Fruit fly (Drosophila melanogaster) whole organism, embryonic: ENCODE measurements around the gene CG32712.

Experiments
- Abd-B ChIP-seq: fragments of 200-800 bp; sonication (Bioruptor generic); optimal IDR thresholded peaks from 2 replicates; lab custom pipeline; 2018; ENCODE audit warnings: missing biosample characterization, mild to moderate bottlenecking, missing genetic modification characterization, moderate library complexity
- Atf-2 ChIP-seq: fragments of 200-800 bp; sonication (Bioruptor generic); optimal IDR thresholded peaks from 2 replicates; lab custom pipeline; 2016; ENCODE audit warnings: missing biosample characterization, missing genetic modification characterization
- CG10147 ChIP-seq: fragments of 200-800 bp; sonication (Bioruptor generic); optimal IDR thresholded peaks from 2 replicates; lab custom pipeline; 2019; ENCODE audit warnings: missing biosample characterization, mild to moderate bottlenecking, missing genetic modification characterization, moderate library complexity
- CG11247 ChIP-seq: fragments of 200-800 bp; sonication (Bioruptor generic); IDR thresholded peaks from 2 replicates; pipeline ENCODE4 v1.3.6; 2022; ENCODE audit warnings: missing biosample characterization, missing genetic modification characterization
- CG12104 ChIP-seq: fragments of 200-800 bp; sonication (Bioruptor generic); optimal IDR thresholded peaks from 3 replicates; lab custom pipeline; 2016; ENCODE audit warnings: missing biosample characterization, missing genetic modification characterization
- CG12155 ChIP-seq: fragments of 200-800 bp; sonication (Bioruptor generic); optimal IDR thresholded peaks from 3 replicates; lab custom pipeline; 2016; ENCODE audit warnings: missing biosample characterization, missing genetic modification characterization
- CG12299 ChIP-seq: fragments of 200-800 bp; sonication (Bioruptor generic); optimal IDR thresholded peaks from 2 replicates; lab custom pipeline; 2018; ENCODE audit warnings: missing biosample characterization, mild to moderate bottlenecking, missing genetic modification characterization
- CG12391 ChIP-seq: fragments of 200-800 bp; sonication (Bioruptor generic); optimal IDR thresholded peaks from 3 replicates; lab custom pipeline; 2018; ENCODE audit warnings: missing biosample characterization, mild to moderate bottlenecking, missing genetic modification characterization, moderate library complexity
- CG12942 ChIP-seq: fragments of 200-800 bp; sonication (Bioruptor generic); optimal IDR thresholded peaks from 3 replicates; lab custom pipeline; 2016; ENCODE audit warnings: missing biosample characterization, missing genetic modification characterization
- CG13894 ChIP-seq: fragments of 200-800 bp; sonication (Bioruptor generic); optimal IDR thresholded peaks from 3 replicates; lab custom pipeline; 2018; ENCODE audit warnings: missing biosample characterization, mild to moderate bottlenecking, missing genetic modification characterization, moderate library complexity
- CG16863 ChIP-seq: fragments of 200-800 bp; sonication (Bioruptor generic); optimal IDR thresholded peaks from 3 replicates; lab custom pipeline; 2016; ENCODE audit warnings: missing biosample characterization, missing genetic modification characterization
- CG17328 ChIP-seq: fragments of 200-800 bp; sonication (Bioruptor generic); IDR thresholded peaks from 2 replicates; pipeline ENCODE4 v1.3.6; 2022; ENCODE audit warnings: missing biosample characterization, missing genetic modification characterization
- CG2116 ChIP-seq: fragments of 200-800 bp; sonication (Bioruptor generic); optimal IDR thresholded peaks from 3 replicates; lab custom pipeline; 2018; ENCODE audit warnings: missing biosample characterization, mild to moderate bottlenecking, missing genetic modification characterization
- CG31224 ChIP-seq: fragments of 200-800 bp; sonication (Bioruptor generic); IDR thresholded peaks from 2 replicates; pipeline ENCODE4 v1.3.6; 2022; ENCODE audit warnings: missing biosample characterization, missing genetic modification characterization
- CG31388 ChIP-seq: fragments of 200-800 bp; sonication (Bioruptor generic); optimal IDR thresholded peaks from 2 replicates; lab custom pipeline; 2016; ENCODE audit warnings: missing biosample characterization, missing genetic modification characterization
- CG34376 ChIP-seq: fragments of 200-800 bp; sonication (Bioruptor generic); optimal IDR thresholded peaks from 2 replicates; lab custom pipeline; 2018; ENCODE audit warnings: missing biosample characterization, mild to moderate bottlenecking, missing genetic modification characterization
- CG43689 ChIP-seq: fragments of 200-800 bp; sonication (Bioruptor generic); IDR thresholded peaks from 2 replicates; pipeline ENCODE4 v1.3.6; 2022; ENCODE audit warnings: missing biosample characterization, missing genetic modification characterization
- CG4707 ChIP-seq: fragments of 200-800 bp; sonication (Bioruptor generic); optimal IDR thresholded peaks from 2 replicates; lab custom pipeline; 2018; ENCODE audit warnings: missing biosample characterization, mild to moderate bottlenecking, missing genetic modification characterization, moderate library complexity
- CG5953 ChIP-seq: fragments of 200-800 bp; sonication (Bioruptor generic); IDR thresholded peaks from 2 replicates; pipeline ENCODE4 v1.3.6; 2022; ENCODE audit warnings: missing biosample characterization, missing genetic modification characterization
- CrebB ChIP-seq: fragments of 200-800 bp; sonication (Bioruptor generic); optimal IDR thresholded peaks from 3 replicates; lab custom pipeline; 2018; ENCODE audit warnings: missing biosample characterization, mild to moderate bottlenecking, missing genetic modification characterization
- Doc2 ChIP-seq: fragments of 200-800 bp; sonication (Bioruptor generic); IDR thresholded peaks from 2 replicates; pipeline ENCODE4 v1.3.6; 2022; ENCODE audit warnings: missing biosample characterization, missing genetic modification characterization
- Dref ChIP-seq: fragments of 200-800 bp; sonication (Bioruptor generic); IDR thresholded peaks from 2 replicates; pipeline ENCODE4 v1.3.6; 2022; ENCODE audit warnings: missing biosample characterization, missing genetic modification characterization
- Kr ChIP-seq: fragments of 200-800 bp; sonication (Bioruptor generic); optimal IDR thresholded peaks from 2 replicates; lab custom pipeline; 2017; ENCODE audit warnings: missing biosample characterization, mild to moderate bottlenecking, missing genetic modification characterization
- MBD-R2 ChIP-seq: fragments of 200-800 bp; sonication (Bioruptor generic); IDR thresholded peaks from 2 replicates; pipeline ENCODE4 v1.3.6; 2022; ENCODE audit warnings: missing biosample characterization, missing genetic modification characterization
- Myb ChIP-seq: fragments of 200-800 bp; sonication (Bioruptor generic); optimal IDR thresholded peaks from 2 replicates; lab custom pipeline; 2016; ENCODE audit warnings: missing biosample characterization, missing genetic modification characterization
- Neu2 ChIP-seq: fragments of 200-800 bp; sonication (Bioruptor generic); optimal IDR thresholded peaks from 3 replicates; lab custom pipeline; 2016; ENCODE audit warnings: missing biosample characterization, missing genetic modification characterization, borderline replicate concordance
- Opbp ChIP-seq: fragments of 200-800 bp; sonication (Bioruptor generic); IDR thresholded peaks from 3 replicates; pipeline ENCODE4 v1.3.6; 2022; ENCODE audit warnings: missing biosample characterization, missing genetic modification characterization; ENCODE audit not compliant: partially characterized antibody
- Rx ChIP-seq: fragments of 200-800 bp; sonication (Bioruptor generic); IDR thresholded peaks from 2 replicates; pipeline ENCODE4 v1.3.6; 2022; ENCODE audit warnings: missing biosample characterization, missing genetic modification characterization
- Scr ChIP-seq: fragments of 200-800 bp; sonication (Bioruptor generic); IDR thresholded peaks from 2 replicates; pipeline ENCODE4 v1.3.6; 2022; ENCODE audit warnings: missing biosample characterization, missing genetic modification characterization; ENCODE audit not compliant: partially characterized antibody
- Sry-β ChIP-seq: fragments of 200-800 bp; sonication (Bioruptor generic); optimal IDR thresholded peaks from 2 replicates; lab custom pipeline; 2018; ENCODE audit warnings: missing biosample characterization, mild to moderate bottlenecking, missing genetic modification characterization, moderate library complexity
- Sry-δ ChIP-seq: fragments of 200-800 bp; sonication (Bioruptor generic); optimal IDR thresholded peaks from 2 replicates; lab custom pipeline; 2016; ENCODE audit warnings: missing biosample characterization, missing genetic modification characterization
- Xbp1 ChIP-seq: fragments of 200-800 bp; sonication (Bioruptor generic); optimal IDR thresholded peaks from 3 replicates; lab custom pipeline; 2016; ENCODE audit warnings: missing biosample characterization, mild to moderate bottlenecking, missing genetic modification characterization
- ci ChIP-seq: fragments of 200-800 bp; sonication (Bioruptor generic); IDR thresholded peaks from 3 replicates; pipeline ENCODE4 v1.3.6; 2022; ENCODE audit warnings: missing biosample characterization, missing genetic modification characterization
- crp ChIP-seq, 2 experiments: fragments of 200-800 bp; sonication (Bioruptor generic); optimal IDR thresholded peaks; 2 replicates in 1 of 2; 3 replicates in 1 of 2; lab custom pipeline; 2017; ENCODE audit warnings: missing biosample characterization in 2 of 2, missing genetic modification characterization in 2 of 2, mild to moderate bottlenecking in 1 of 2, moderate library complexity in 1 of 2
- esg ChIP-seq: fragments of 200-800 bp; sonication (Bioruptor generic); conservative IDR thresholded peaks from 2 replicates; pipeline ENCODE4 v1.3.6; 2022; ENCODE audit warnings: missing biosample characterization, missing genetic modification characterization
- ewg ChIP-seq: fragments of 200-800 bp; sonication (Bioruptor generic); optimal IDR thresholded peaks from 3 replicates; lab custom pipeline; 2017; ENCODE audit warnings: mild to moderate bottlenecking, missing biosample characterization, missing genetic modification reagents, missing genetic modification characterization
- eyg ChIP-seq: fragments of 200-800 bp; sonication (Bioruptor generic); optimal IDR thresholded peaks from 3 replicates; lab custom pipeline; 2016; ENCODE audit warnings: missing biosample characterization, missing genetic modification characterization
- gsb ChIP-seq: fragments of 200-800 bp; sonication (Bioruptor generic); IDR thresholded peaks from 2 replicates; pipeline ENCODE4 v1.3.6; 2022; ENCODE audit warnings: missing biosample characterization, missing genetic modification characterization
- gsb-n ChIP-seq: fragments of 200-800 bp; sonication (Bioruptor generic); optimal IDR thresholded peaks from 3 replicates; lab custom pipeline; 2018; ENCODE audit warnings: missing biosample characterization, mild to moderate bottlenecking, missing genetic modification characterization
- inv ChIP-seq: fragments of 200-800 bp; sonication (Bioruptor generic); IDR thresholded peaks from 2 replicates; pipeline ENCODE4 v1.3.6; 2022; ENCODE audit warnings: missing biosample characterization, missing genetic modification characterization; ENCODE audit not compliant: partially characterized antibody
- jing ChIP-seq: fragments of 200-800 bp; sonication (Bioruptor generic); optimal IDR thresholded peaks from 2 replicates; lab custom pipeline; 2018; ENCODE audit warnings: missing biosample characterization, mild to moderate bottlenecking, missing genetic modification characterization
- knrl ChIP-seq: fragments of 200-800 bp; sonication (Bioruptor generic); IDR thresholded peaks from 3 replicates; pipeline ENCODE4 v1.3.6; 2022; ENCODE audit warnings: missing biosample characterization, missing genetic modification characterization; ENCODE audit not compliant: partially characterized antibody
- pum ChIP-seq: fragments of 200-800 bp; sonication (Bioruptor generic); optimal IDR thresholded peaks from 2 replicates; lab custom pipeline; 2016; ENCODE audit warnings: missing biosample characterization, missing genetic modification characterization
- sd ChIP-seq: fragments of 200-800 bp; sonication (Bioruptor generic); optimal IDR thresholded peaks from 3 replicates; lab custom pipeline; 2018; ENCODE audit warnings: missing biosample characterization, mild to moderate bottlenecking, missing genetic modification characterization, moderate library complexity
- ttk ChIP-seq: fragments of 200-800 bp; sonication (Bioruptor generic); IDR thresholded peaks from 2 replicates; pipeline ENCODE4 v2.1.2; 2022; ENCODE audit warnings: missing biosample characterization, missing genetic modification characterization
- tup ChIP-seq: fragments of 200-800 bp; sonication (Bioruptor generic); optimal IDR thresholded peaks from 2 replicates; lab custom pipeline; 2016; ENCODE audit warnings: missing biosample characterization, mild to moderate bottlenecking, missing genetic modification characterization, moderate library complexity
- twi ChIP-seq: fragments of 200-800 bp; optimal IDR thresholded peaks from 2 replicates; lab custom pipeline; 2019; ENCODE audit warnings: missing biosample characterization, mild to moderate bottlenecking, missing genetic modification characterization, moderate library complexity
- tx ChIP-seq: fragments of 200-800 bp; sonication (Bioruptor generic); optimal IDR thresholded peaks from 2 replicates; lab custom pipeline; 2016; ENCODE audit warnings: missing biosample characterization, missing genetic modification characterization

CG32712 gene

DNA sequence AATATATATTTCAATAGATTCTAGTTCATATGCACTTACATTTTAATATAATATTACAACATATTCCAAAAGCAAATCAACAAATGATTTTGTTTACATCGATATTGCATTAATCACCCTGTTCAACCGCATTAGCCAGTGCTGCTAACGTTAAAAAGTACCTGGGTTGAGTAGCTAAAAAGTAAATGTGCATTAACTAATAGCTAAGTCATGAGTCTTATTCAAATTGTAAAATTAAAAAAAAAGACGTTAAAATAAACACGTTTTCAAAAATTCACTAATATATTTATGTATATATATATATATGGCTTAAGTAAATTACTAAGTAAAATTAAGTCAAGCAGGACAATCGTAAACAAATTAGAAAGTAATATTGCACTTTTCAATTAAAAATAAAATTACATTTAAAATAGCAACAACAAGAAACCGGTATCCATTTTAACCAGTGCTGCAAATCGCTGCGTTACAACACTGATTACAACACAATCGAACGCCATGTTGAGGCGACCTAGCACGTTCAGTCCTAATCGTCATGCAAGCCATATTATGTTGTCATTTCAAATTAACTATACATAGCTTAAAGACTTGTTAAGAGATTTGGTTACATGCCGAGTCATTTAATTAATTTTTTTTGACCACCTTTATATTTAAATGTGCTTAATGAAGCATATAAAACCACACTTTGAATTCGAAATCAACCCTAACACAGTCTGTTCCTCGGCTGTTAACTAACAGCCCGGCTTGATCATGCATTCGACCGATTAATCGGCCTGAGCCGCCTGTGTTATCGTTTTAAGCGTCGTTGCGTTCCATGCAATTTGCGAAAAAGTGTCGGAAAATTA, 35.2 kb downstream of the CG32712 start, which contains the start of gene CG10555 (continued):
- TF ChIP-seq Doc2 (GFP tag; lab: Robert Waterston, UW) (peak; percentile 57), inv (GFP tag; lab: Robert Waterston, UW) (peak; percentile 82), jing (peak; percentile 79), Atf-2 (GFP tag; lab: Kevin White, UChicago) (peak; percentile 84), twi (tag; lab: Kevin White, UChicago) (peak; percentile 72), CG17328 (peak; percentile 87), CG5953 (GFP tag; lab: Robert Waterston, UW) (peak; percentile 75), pum (GFP tag; lab: Kevin White, UChicago) (peak; percentile 72), CG31224 (GFP tag; lab: Robert Waterston, UW) (peak; percentile 70; the same call in 1 of the 2 replicates), Sry-δ (GFP tag; lab: Kevin White, UChicago) (peak; percentile 72), tx (GFP tag; lab: Kevin White, UChicago) (peak; percentile 91), CG34376 (GFP tag; lab: Kevin White, UChicago) (peak; percentile 50), CG12155 (GFP tag; lab: Kevin White, UChicago) (peak; percentile 79), crp (GFP tag; optimal IDR thresholded peaks at IDR 0.05; lab: Kevin White, UChicago) (peak in 1 of 2 experiments; percentile 64), CG12942 (peak; percentile 80), Scr (GFP tag; lab: Robert Waterston, UW) (peak; percentile 73), tup (GFP tag; lab: Kevin White, UChicago) (peak; percentile 83), esg (GFP tag; lab: Robert Waterston, UW) (peak; percentile 90), CG11247 (GFP tag; lab: Robert Waterston, UW) (peak; percentile 89), Dref (GFP tag; lab: Robert Waterston, UW) (peak; percentile 57), ewg (GFP tag; lab: Kevin White, UChicago) (peak; percentile 84), Abd-B (peak; percentile 79), eyg (GFP tag; lab: Kevin White, UChicago) (peak; percentile 83), Kr (GFP tag; lab: Kevin White, UChicago) (no peak), ci (GFP tag; lab: Robert Waterston, UW) (peak; percentile 93), Sry-β (peak; percentile 36), CG31388 (peak; percentile 43), CG10147 (GFP tag; lab: Kevin White, UChicago) (peak; percentile 69), Myb (GFP tag; lab: Kevin White, UChicago) (peak; percentile 80), CG12391 (tag; lab: Kevin White, UChicago) (peak; percentile 86), sd (tag; lab: Kevin White, UChicago) (no peak), CG43689 (GFP tag; lab: Robert Waterston, UW) (peak; percentile 66), gsb-n (tag; lab: Kevin White, UChicago) (peak; percentile 21), ttk (GFP tag; lab: Robert Waterston, UW) (peak; percentile 79), CG2116 (peak; percentile 87), CG16863 (GFP tag; lab: Kevin White, UChicago) (peak; percentile 92), Opbp (GFP tag; lab: Robert Waterston, UW) (peak; percentile 78), gsb (GFP tag; lab: Robert Waterston, UW) (peak; percentile 77), Xbp1 (GFP tag; lab: Kevin White, UChicago) (peak; percentile 89), CG4707 (GFP tag; lab: Kevin White, UChicago) (no peak), Neu2 (GFP tag; lab: Kevin White, UChicago) (peak; percentile 38), Rx (peak; percentile 83), CG13894 (tag; lab: Kevin White, UChicago) (peak; percentile 48), knrl (peak; percentile 91), MBD-R2 (GFP tag; lab: Robert Waterston, UW) (peak; percentile 29; the same call in 1 of the 2 replicates), CG12299 (tag; lab: Kevin White, UChicago) (peak; percentile 29), CrebB (peak; percentile 55), CG12104 (GFP tag; lab: Kevin White, UChicago) (peak; percentile 75)
